Worm (Caenorhabditis elegans): ENCODE data around the gene romo-1.

Gene romo-1

DNA sequence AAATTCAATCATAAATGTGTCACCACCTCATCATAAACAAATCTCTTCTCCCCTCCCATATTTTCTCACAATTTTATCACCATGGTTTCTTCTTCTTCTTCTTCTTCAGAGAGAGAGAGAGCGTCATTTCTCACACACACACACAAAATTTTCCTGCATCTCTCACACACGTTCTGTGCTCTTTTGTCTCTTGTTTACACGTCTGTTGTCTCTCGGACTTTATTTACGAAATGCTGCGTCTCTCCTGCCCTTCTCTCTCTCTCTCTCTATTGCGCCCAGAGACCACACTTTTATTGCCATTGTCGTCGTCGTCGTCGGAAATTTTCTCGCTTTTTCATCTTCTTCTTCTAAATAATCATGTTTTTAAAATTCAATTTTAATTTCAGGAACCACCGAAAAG lies 42.5 kb downstream of the romo-1 start, which contains the start of gene lec-1 (continued):
- TF ChIP-seq blmp-1 (tag; optimal IDR thresholded peaks at IDR 0.05; ENCODE audit: insufficient read depth) (no peak), crh-2 (tag; optimal IDR thresholded peaks at IDR 0.05) (peak; percentile 79), ztf-4 (tag; optimal IDR thresholded peaks at IDR 0.05) (no peak), dmd-4 (tag; optimal IDR thresholded peaks at IDR 0.05) (no peak), nhr-77 (tag; optimal IDR thresholded peaks at IDR 0.05) (no peak), ztf-1 (GFP tag; conservative IDR thresholded peaks at IDR 0.05) (no peak), sma-9 (GFP tag; optimal IDR thresholded peaks at IDR 0.05) (peak; percentile 64), sma-9 (tag; optimal IDR thresholded peaks at IDR 0.05) (no peak), Y55F3AM.14 (GFP tag; optimal IDR thresholded peaks at IDR 0.05) (no peak), nhr-129 (tag; optimal IDR thresholded peaks at IDR 0.05) (peak; percentile 87), sem-4 (tag; optimal IDR thresholded peaks at IDR 0.05) (peak; percentile 73), F13H6.1 (tag; optimal IDR thresholded peaks at IDR 0.05) (peak; percentile 66), unc-39 (tag; optimal IDR thresholded peaks at IDR 0.05) (no peak)

DNA sequence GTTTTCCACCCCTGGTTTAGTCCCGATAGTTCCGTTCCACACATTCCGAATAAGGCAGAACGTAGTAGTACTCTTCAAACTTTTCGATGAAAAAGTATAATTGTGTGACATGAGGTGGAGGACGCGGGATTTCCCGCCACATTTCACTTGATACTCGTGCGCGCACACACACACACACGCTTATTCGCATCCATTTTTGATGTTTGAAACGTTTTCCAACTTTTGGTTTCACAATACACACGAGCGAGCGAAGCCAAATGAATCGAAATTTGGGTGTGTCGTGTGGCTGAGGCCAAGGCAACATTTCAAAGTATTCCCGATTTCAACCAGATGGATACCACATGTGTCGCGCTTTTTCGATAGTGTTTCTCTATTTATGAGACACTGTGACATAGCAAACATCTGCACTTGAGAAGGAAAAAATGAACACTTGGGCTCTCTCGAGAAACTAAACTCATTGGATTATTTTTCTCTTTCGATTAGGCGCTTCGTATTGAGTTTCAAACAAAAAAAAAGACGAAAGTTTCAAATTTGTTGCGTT lies 44.1 kb downstream of the romo-1 start:
- TF ChIP-seq F13H6.1 (tag; optimal IDR thresholded peaks at IDR 0.05) (peak; percentile 27), nhr-25 (tag; optimal IDR thresholded peaks at IDR 0.05) (no peak), blmp-1 (tag; optimal IDR thresholded peaks at IDR 0.05; ENCODE audit: insufficient read depth) (peak; percentile 5), sma-9 (GFP tag; optimal IDR thresholded peaks at IDR 0.05) (peak; percentile 14), sma-9 (tag; optimal IDR thresholded peaks at IDR 0.05) (no peak), nhr-129 (tag; optimal IDR thresholded peaks at IDR 0.05) (peak; percentile 10)

DNA sequence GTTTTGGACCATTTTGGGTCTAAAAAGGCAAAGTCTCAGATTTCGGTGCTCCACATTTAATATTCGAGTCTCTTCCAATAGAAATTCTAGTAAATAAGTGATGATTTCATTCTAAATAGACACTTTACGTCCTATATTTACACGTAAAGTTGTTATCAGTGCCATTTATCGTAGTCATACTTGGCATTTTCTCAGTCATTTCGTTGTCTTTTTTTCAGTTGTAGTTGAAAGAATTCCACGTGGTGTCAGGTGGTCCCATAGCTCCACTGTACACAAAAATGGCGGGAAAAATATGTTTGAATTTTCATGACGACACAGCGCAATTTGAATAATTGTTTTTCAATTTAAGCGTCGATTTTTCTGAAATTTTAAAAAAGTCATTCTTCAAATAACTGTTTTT lies 47.3 kb downstream of the romo-1 start:
- TF ChIP-seq Y55F3AM.14 (GFP tag; optimal IDR thresholded peaks at IDR 0.05): no peak
- peak; percentile 5 for TF ChIP-seq gmeb-1 (tag; optimal IDR thresholded peaks at IDR 0.05)
- peak; percentile 11 for TF ChIP-seq sma-9 (GFP tag; optimal IDR thresholded peaks at IDR 0.05)
- no peak for TF ChIP-seq sma-9 (tag; optimal IDR thresholded peaks at IDR 0.05)
- TF ChIP-seq fos-1 (tag; optimal IDR thresholded peaks at IDR 0.05): peak; percentile 72
- peak; percentile 77 for TF ChIP-seq crh-2 (tag; optimal IDR thresholded peaks at IDR 0.05)
- no peak for TF ChIP-seq nhr-6 (tag; optimal IDR thresholded peaks at IDR 0.05)

DNA sequence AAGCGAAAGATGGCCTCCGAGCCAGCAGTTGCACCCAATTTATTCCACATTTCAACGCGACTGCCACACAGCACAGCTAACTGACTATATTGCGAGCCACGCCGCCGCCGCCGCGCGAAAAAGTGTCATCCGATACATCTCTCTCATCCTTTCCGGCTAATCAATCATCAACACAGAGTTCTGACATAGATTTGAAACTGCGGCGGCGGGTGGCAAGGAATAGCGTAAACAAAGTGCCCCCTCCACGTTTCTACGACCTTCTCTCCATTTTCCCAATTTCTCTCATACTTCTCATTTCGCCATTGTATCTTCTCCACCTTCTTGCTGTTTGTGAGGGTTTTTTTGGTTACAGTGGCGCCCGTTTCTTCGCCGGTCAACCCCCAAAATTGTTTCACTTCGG lies 48.3 kb downstream of the romo-1 start:
- TF ChIP-seq nhr-11 (tag; optimal IDR thresholded peaks at IDR 0.05): no peak
- peak; percentile 44 for TF ChIP-seq nhr-129 (tag; optimal IDR thresholded peaks at IDR 0.05)
- TF ChIP-seq elt-1 (tag; optimal IDR thresholded peaks at IDR 0.05): no peak
- TF ChIP-seq unc-62 (GFP tag; optimal IDR thresholded peaks at IDR 0.05): no peak
- TF ChIP-seq crh-2 (tag; optimal IDR thresholded peaks at IDR 0.05): peak; percentile 50
- no peak for TF ChIP-seq ztf-1 (GFP tag; conservative IDR thresholded peaks at IDR 0.05)
- no peak for TF ChIP-seq sem-4 (tag; optimal IDR thresholded peaks at IDR 0.05)
- TF ChIP-seq peb-1 (tag; optimal IDR thresholded peaks at IDR 0.05): no peak
- no peak for TF ChIP-seq nhr-23 (tag; optimal IDR thresholded peaks at IDR 0.05)
- TF ChIP-seq dmd-4 (tag; optimal IDR thresholded peaks at IDR 0.05): no peak
- no peak for TF ChIP-seq ZK546.5 (tag; optimal IDR thresholded peaks at IDR 0.05)
- TF ChIP-seq unc-55 (GFP tag; optimal IDR thresholded peaks at IDR 0.05): no peak
- no peak for TF ChIP-seq ztf-11 (tag; optimal IDR thresholded peaks at IDR 0.05)
- no peak for TF ChIP-seq ceh-82 (tag; optimal IDR thresholded peaks at IDR 0.05)
- TF ChIP-seq nhr-10 (tag; optimal IDR thresholded peaks at IDR 0.05): no peak
- no peak for TF ChIP-seq lin-11 (tag; optimal IDR thresholded peaks at IDR 0.05)
- TF ChIP-seq unc-39 (tag; optimal IDR thresholded peaks at IDR 0.05): no peak
- TF ChIP-seq nhr-25 (tag; optimal IDR thresholded peaks at IDR 0.05): no peak
- TF ChIP-seq ama-1 (optimal IDR thresholded peaks at IDR 0.05): no peak
- peak; percentile 62 for TF ChIP-seq F13H6.1 (tag; optimal IDR thresholded peaks at IDR 0.05)
- no peak for TF ChIP-seq mab-5 (tag; optimal IDR thresholded peaks at IDR 0.05)
- TF ChIP-seq mdl-1 (tag; optimal IDR thresholded peaks at IDR 0.05): peak in 1 of 2 experiments; percentile 6
- peak; percentile 30 for TF ChIP-seq sma-3 (GFP tag; optimal IDR thresholded peaks at IDR 0.05)
- TF ChIP-seq zag-1 (tag; optimal IDR thresholded peaks at IDR 0.05): no peak
- no peak for TF ChIP-seq mbf-1 (tag; optimal IDR thresholded peaks at IDR 0.05)
- TF ChIP-seq lin-39 (tag; optimal IDR thresholded peaks at IDR 0.05): no peak
- peak; percentile 82 for TF ChIP-seq sma-9 (GFP tag; optimal IDR thresholded peaks at IDR 0.05)
- TF ChIP-seq sma-9 (tag; optimal IDR thresholded peaks at IDR 0.05): no peak
- no peak for TF ChIP-seq lsy-2 (tag; optimal IDR thresholded peaks at IDR 0.05)
- TF ChIP-seq Y55F3AM.14 (GFP tag; optimal IDR thresholded peaks at IDR 0.05): peak; percentile 4
- no peak for TF ChIP-seq nhr-237 (tag; optimal IDR thresholded peaks at IDR 0.05)
- TF ChIP-seq aly-2 (tag; optimal IDR thresholded peaks at IDR 0.05): no peak
- TF ChIP-seq ztf-4 (tag; optimal IDR thresholded peaks at IDR 0.05): no peak
- no peak for TF ChIP-seq elt-3 (tag; optimal IDR thresholded peaks at IDR 0.05)
- TF ChIP-seq nhr-6 (tag; optimal IDR thresholded peaks at IDR 0.05): no peak
- TF ChIP-seq egl-27 (tag; optimal IDR thresholded peaks at IDR 0.05): no peak
- peak; percentile 4 for TF ChIP-seq snpc-4 (tag; optimal IDR thresholded peaks at IDR 0.05)
- no peak for TF ChIP-seq nhr-77 (tag; optimal IDR thresholded peaks at IDR 0.05)
- peak; percentile 16 for TF ChIP-seq C34F6.9 (tag; optimal IDR thresholded peaks at IDR 0.05)
- peak; percentile 36 for TF ChIP-seq fos-1 (tag; optimal IDR thresholded peaks at IDR 0.05)
- no peak for TF ChIP-seq gmeb-1 (tag; optimal IDR thresholded peaks at IDR 0.05)
- peak; percentile 36 for TF ChIP-seq nhr-21 (tag; optimal IDR thresholded peaks at IDR 0.05)
